Worm (Caenorhabditis elegans): ENCODE data around the gene R06F6.12.

R06F6.12 gene

DNA sequence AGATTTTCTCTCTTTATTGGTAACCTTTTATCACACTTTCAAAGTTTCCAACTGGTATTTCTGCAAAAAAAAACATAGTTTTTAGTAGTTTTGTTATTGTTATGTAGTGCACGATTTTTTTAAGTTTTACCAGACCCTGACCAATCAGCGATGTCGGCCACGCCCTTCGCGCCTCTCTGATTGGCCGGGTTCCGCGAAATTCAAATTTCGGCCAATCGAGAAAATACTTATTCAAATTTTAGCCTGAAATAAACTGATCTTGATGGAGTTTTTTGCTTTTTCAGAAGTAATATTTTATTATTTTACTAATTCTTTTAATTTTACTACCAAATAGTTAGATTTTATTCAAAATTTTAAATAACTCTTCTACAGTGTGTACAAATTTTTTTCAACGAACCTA is 19.0 kb downstream of the R06F6.12 start:
- no peak for TF ChIP-seq dao-5 (tag; optimal IDR thresholded peaks at IDR 0.05)
- no peak for TF ChIP-seq him-1 (tag; optimal IDR thresholded peaks at IDR 0.05)

ce11 chrII:10804442-10804841 is 19.4 kb downstream of the R06F6.12 start:
- TF ChIP-seq W03F9.2 (tag; optimal IDR thresholded peaks at IDR 0.05) = no peak
- no peak for TF ChIP-seq dao-5 (tag; optimal IDR thresholded peaks at IDR 0.05)
- no peak for TF ChIP-seq him-1 (tag; optimal IDR thresholded peaks at IDR 0.05)

DNA sequence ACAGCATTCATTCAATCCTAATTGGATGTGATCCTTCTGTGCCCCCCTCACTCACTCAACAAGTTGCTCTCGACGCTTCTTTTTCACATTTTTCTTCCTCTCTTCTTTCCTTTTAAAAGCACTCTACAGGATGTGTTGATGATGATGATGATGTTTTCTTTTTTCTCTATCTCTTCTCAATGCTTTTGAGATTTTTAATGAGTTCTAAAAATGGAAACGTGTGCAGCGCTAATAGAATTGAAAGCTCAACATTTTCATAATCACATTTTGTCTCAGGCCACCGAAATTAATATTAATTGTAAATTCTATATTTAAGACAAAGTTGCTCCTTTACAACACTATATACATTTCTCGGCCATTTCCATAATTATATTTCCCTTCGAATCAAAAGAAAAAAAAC is 23.7 kb downstream of the R06F6.12 start:
- TF ChIP-seq dao-5 (tag; optimal IDR thresholded peaks at IDR 0.05) = no peak
- TF ChIP-seq W03F9.2 (tag; optimal IDR thresholded peaks at IDR 0.05) = no peak
- no peak for TF ChIP-seq him-1 (tag; optimal IDR thresholded peaks at IDR 0.05)

- TF ChIP-seq dao-5 (tag; optimal IDR thresholded peaks at IDR 0.05) (no peak), W03F9.2 (tag; optimal IDR thresholded peaks at IDR 0.05) (peak; percentile 84)
Observed at ce11 chrII:10798429-10798893, 25.4 kb downstream of the R06F6.12 start, which contains the start of gene npp-19. npp-19 (minus strand) TSS chrII:10798479.

- no peak for TF ChIP-seq dao-5 (tag; optimal IDR thresholded peaks at IDR 0.05)
Observed at ce11 chrII:10796194-10796593, 27.7 kb downstream of the R06F6.12 start, which contains the start of gene set-14. set-14 (minus strand) TSS chrII:10796294.

ce11 chrII:10793393-10793792 is 30.5 kb downstream of the R06F6.12 start, which contains the start of gene vps-11:
vps-11 (minus strand) TSS chrII:10793493.
- TF ChIP-seq W03F9.2 (tag; optimal IDR thresholded peaks at IDR 0.05) (no peak), him-1 (tag; optimal IDR thresholded peaks at IDR 0.05) (no peak), dao-5 (tag; optimal IDR thresholded peaks at IDR 0.05) (no peak)

ce11 chrII:10792611-10793010 is 31.3 kb downstream of the R06F6.12 start:
- TF ChIP-seq him-1 (tag; optimal IDR thresholded peaks at IDR 0.05) (no peak), W03F9.2 (tag; optimal IDR thresholded peaks at IDR 0.05) (no peak), dao-5 (tag; optimal IDR thresholded peaks at IDR 0.05) (no peak)

- no peak for TF ChIP-seq dao-5 (tag; optimal IDR thresholded peaks at IDR 0.05)
- no peak for TF ChIP-seq W03F9.2 (tag; optimal IDR thresholded peaks at IDR 0.05)
- TF ChIP-seq him-1 (tag; optimal IDR thresholded peaks at IDR 0.05) = no peak
Observed at ce11 chrII:10787240-10787639, 36.6 kb downstream of the R06F6.12 start, which contains the start of gene tag-209. tag-209 (plus strand) TSS chrII:10787312.

DNA sequence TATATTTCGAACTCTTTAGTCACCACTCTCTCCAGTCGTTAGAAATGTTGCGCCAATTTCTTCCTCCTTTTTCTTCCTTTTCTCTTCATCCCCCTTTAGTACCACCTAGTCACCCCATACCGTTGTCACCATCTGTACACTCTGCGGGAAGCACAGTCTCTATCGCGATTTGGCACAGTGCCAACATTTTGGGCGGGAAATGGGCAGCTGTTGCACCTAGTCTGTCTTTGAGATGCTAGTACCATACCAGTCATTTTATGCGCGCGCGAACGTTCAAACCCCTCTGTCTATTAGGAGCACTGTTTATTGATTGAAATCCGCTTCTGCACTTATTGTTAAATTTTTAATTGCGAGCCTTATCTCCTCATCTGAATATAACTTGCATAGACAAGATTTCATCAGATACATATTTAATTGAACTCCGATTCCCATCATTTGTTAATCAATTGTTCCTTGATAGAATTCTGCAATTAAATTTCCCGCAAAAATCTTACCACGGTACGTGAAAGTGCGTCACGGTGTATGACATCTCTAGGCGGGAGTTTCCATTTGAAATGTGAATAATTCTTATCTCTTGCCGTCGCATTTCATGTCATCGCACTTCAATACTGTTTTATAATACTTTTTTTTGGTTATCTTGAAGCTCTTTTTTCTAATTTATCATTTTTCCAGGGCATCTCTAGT is 39.0 kb downstream of the R06F6.12 start, which contains the start of gene cdl-1:
Gene cdl-1, plus strand, starts transcription at position 673 of the 684 bp plus-strand sequence.
- no peak for TF ChIP-seq dao-5 (tag; optimal IDR thresholded peaks at IDR 0.05)
- TF ChIP-seq him-1 (tag; optimal IDR thresholded peaks at IDR 0.05) = no peak
- TF ChIP-seq W03F9.2 (tag; optimal IDR thresholded peaks at IDR 0.05) = no peak

DNA sequence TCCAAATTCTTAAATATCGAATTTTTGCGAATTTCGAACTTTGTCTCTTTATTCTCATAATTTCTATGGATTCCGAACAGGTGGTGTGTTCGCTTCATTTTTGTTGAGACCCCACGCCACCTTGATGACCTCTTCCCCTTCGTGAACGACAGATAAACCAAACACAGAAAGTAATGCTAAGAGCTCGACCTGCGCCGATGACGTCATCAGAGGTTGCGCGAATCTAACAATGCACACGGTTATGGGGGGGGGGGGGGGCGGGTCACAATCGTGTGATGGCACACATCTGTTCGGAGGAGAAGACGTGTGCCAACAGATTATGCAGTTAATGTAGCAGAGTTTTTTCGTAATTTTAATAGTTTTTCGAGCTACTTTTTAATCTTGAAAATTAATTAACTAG is 39.6 kb downstream of the R06F6.12 start:
- no peak for TF ChIP-seq W03F9.2 (tag; optimal IDR thresholded peaks at IDR 0.05)
- TF ChIP-seq dao-5 (tag; optimal IDR thresholded peaks at IDR 0.05) = no peak
- TF ChIP-seq him-1 (tag; optimal IDR thresholded peaks at IDR 0.05) = no peak

DNA sequence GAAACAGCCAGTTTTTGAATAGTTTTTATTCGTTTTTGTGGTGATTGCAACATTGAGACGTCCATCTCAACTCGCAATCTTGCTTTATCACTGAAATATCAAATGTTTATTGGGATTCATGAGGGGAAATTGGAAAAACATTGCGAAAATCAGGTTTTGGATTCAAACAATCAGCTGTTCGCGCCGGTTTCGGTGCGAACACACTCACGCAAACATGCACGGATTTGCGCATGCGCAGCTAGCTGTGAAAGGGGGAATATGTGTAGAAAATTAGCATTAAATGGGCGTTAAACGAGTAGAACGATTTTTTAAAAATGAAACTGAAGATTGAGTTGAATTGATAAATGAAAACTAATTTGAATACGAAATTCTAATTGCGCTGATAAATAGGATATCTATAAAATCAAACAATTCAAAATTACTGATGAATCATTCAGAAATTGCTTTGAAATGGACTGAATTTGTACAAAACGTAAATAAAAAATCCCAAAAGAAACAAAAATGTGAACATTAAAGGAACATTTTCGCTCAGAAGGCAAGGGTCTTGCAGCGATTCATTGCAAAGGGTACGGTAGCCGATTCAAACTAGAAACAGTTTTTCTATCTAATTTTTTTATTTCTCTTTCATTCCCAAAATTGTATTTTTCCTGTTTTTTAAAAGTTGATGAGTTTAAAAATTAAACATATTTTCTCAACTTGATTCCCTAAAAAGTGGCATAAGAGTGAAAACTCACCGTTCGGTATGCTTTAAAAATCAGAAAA is 40.5 kb downstream of the R06F6.12 start, which contains the start of gene ect-2:
Gene ect-2, minus strand, starts transcription at position 762 of the 762 bp plus-strand sequence.
- no peak for TF ChIP-seq dao-5 (tag; optimal IDR thresholded peaks at IDR 0.05)
- no peak for TF ChIP-seq W03F9.2 (tag; optimal IDR thresholded peaks at IDR 0.05)
- no peak for TF ChIP-seq him-1 (tag; optimal IDR thresholded peaks at IDR 0.05)

ce11 chrII:10778026-10778425 is 45.9 kb downstream of the R06F6.12 start, which contains the start of gene mpz-1:
mpz-1 (minus strand) TSS chrII:10778126.
- no peak for TF ChIP-seq dao-5 (tag; optimal IDR thresholded peaks at IDR 0.05)
- TF ChIP-seq W03F9.2 (tag; optimal IDR thresholded peaks at IDR 0.05) = no peak
- TF ChIP-seq him-1 (tag; optimal IDR thresholded peaks at IDR 0.05) = no peak

All from whole organism, L4/young adult.